Fruit fly (Drosophila melanogaster): ENCODE measurements around the gene Fum1.

Fum1 gene

DNA sequence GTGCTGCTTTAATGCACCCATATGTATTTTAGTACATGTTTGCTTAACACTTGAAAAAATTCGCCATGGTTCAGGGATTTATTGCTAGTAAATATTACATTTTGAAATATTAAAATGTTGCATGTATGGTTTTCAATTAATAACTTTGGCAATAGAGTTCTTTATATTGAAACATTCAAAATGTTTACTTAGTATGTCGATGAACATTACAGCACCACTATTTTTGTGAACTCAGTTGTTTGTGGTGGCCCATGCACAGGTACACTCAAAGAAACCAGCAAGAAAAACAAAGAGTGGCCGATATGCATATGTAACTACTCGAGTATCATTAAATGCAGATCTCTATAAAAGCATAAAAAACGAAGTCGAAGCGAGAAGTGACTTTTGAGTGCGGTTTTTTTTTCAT is 23.8 kb downstream of the Fum1 start:
- TF ChIP-seq fd96Ca (GFP tag; IDR thresholded peaks at IDR 0.05), result peak; percentile 66; the same call in 2 of the 3 replicates
- TF ChIP-seq CG13204 (GFP tag; optimal IDR thresholded peaks at IDR 0.05), result peak; percentile 54
- peak; percentile 74 for TF ChIP-seq CG34367 (tag; optimal IDR thresholded peaks at IDR 0.05)
- no peak for TF ChIP-seq EcR (GFP tag; optimal IDR thresholded peaks at IDR 0.05)
- TF ChIP-seq Snoo (tag; optimal IDR thresholded peaks at IDR 0.05), result peak; percentile 9
- peak; percentile 51 for TF ChIP-seq rn (GFP tag; IDR thresholded peaks at IDR 0.05)
- peak; percentile 88 for TF ChIP-seq CG4496 (GFP tag; IDR thresholded peaks at IDR 0.05)
- TF ChIP-seq CG15710 (tag; optimal IDR thresholded peaks at IDR 0.05), result peak; percentile 78
- peak; percentile 80 for TF ChIP-seq CG8301 (tag; optimal IDR thresholded peaks at IDR 0.05)
- 0 out of 2 replicates have a peak, but pooled peaks have one; percentile 45 for TF ChIP-seq CG10348 (GFP tag; IDR thresholded peaks at IDR 0.05)
- TF ChIP-seq Ets98B (GFP tag; IDR thresholded peaks at IDR 0.05), result peak; percentile 78
- peak; percentile 74 for TF ChIP-seq CG17806 (tag; optimal IDR thresholded peaks at IDR 0.05)
- TF ChIP-seq CG14655 (GFP tag; optimal IDR thresholded peaks at IDR 0.05), result peak; percentile 82
- TF ChIP-seq CG9948 (tag; optimal IDR thresholded peaks at IDR 0.05), result peak; percentile 74
- TF ChIP-seq Pif1A (GFP tag; optimal IDR thresholded peaks at IDR 0.05), result peak; percentile 74
- peak; percentile 43 for TF ChIP-seq D1 (tag; optimal IDR thresholded peaks at IDR 0.05)
- peak; percentile 83 for TF ChIP-seq CG32121 (GFP tag; IDR thresholded peaks at IDR 0.05)
- TF ChIP-seq Pif1B (GFP tag; optimal IDR thresholded peaks at IDR 0.05), result peak; percentile 67
- TF ChIP-seq CG12605 (GFP tag; IDR thresholded peaks at IDR 0.05), result peak; percentile 53; the same call in 1 of the 2 replicates
- TF ChIP-seq CG8159 (tag; optimal IDR thresholded peaks at IDR 0.05), result peak; percentile 83
- peak; percentile 33 for TF ChIP-seq gl (tag; optimal IDR thresholded peaks at IDR 0.05)

DNA sequence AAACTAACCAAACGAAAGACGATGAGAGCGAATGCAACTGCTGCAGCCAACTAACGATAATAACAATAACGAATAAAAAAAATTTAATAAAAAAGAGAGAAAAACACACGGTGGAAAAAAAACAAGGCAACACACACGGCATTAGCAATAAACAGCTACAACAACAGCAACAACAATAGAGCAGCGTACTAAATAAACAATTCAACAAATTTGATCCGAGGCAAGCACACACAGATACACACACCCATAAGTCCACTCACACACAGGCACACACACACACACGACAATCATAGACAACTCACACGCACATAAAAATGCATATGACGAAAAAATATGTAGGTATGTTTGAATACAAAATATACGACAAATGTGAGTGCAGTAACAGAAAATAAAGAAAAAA is 24.4 kb downstream of the Fum1 start:
- TF ChIP-seq CG17806 (tag; optimal IDR thresholded peaks at IDR 0.05) (no peak), rn (GFP tag; IDR thresholded peaks at IDR 0.05) (no peak), CG4496 (GFP tag; IDR thresholded peaks at IDR 0.05) (peak; percentile 67), fd96Ca (GFP tag; IDR thresholded peaks at IDR 0.05) (peak; percentile 31; the same call in 1 of the 3 replicates), CG12605 (GFP tag; IDR thresholded peaks at IDR 0.05) (peak; percentile 32; the same call in 1 of the 2 replicates), CG13204 (GFP tag; optimal IDR thresholded peaks at IDR 0.05) (no peak), CG32121 (GFP tag; IDR thresholded peaks at IDR 0.05) (peak; percentile 31; the same call in 1 of the 2 replicates)

DNA sequence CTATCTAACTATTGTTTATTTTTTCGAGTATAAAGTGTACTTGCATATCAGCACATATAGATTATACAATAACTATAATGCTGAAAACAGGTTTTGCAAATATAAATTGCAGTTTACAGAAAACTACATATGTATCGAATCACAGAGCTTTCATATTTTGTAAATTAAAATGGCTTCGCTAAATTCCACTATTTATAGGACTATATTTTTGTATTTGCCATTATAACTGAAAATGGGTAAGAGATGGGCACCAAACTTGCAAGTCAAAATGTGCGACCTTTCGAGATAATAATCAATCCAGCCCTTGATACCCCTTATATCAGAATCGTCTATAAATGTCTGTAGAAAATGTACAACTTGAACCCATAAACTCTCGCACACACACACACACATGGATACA is 25.0 kb downstream of the Fum1 start:
- TF ChIP-seq CG17806 (tag; optimal IDR thresholded peaks at IDR 0.05), result peak; percentile 6
- TF ChIP-seq CG15710 (tag; optimal IDR thresholded peaks at IDR 0.05), result peak; percentile 6
- TF ChIP-seq Pif1B (GFP tag; optimal IDR thresholded peaks at IDR 0.05), result no peak
- 0 out of 2 replicates have a peak, but pooled peaks have one; percentile 5 for TF ChIP-seq CG12605 (GFP tag; IDR thresholded peaks at IDR 0.05)
- TF ChIP-seq CG34367 (tag; optimal IDR thresholded peaks at IDR 0.05), result peak; percentile 14
- no peak for TF ChIP-seq Snoo (tag; optimal IDR thresholded peaks at IDR 0.05)
- peak; percentile 39 for TF ChIP-seq CG8159 (tag; optimal IDR thresholded peaks at IDR 0.05)
- TF ChIP-seq CG10348 (GFP tag; IDR thresholded peaks at IDR 0.05), result no peak
- peak; percentile 22 for TF ChIP-seq CG9948 (tag; optimal IDR thresholded peaks at IDR 0.05)
- TF ChIP-seq rn (GFP tag; IDR thresholded peaks at IDR 0.05), result no peak
- TF ChIP-seq CG8301 (tag; optimal IDR thresholded peaks at IDR 0.05), result peak; percentile 15
- no peak for TF ChIP-seq EcR (GFP tag; optimal IDR thresholded peaks at IDR 0.05)
- TF ChIP-seq gl (tag; optimal IDR thresholded peaks at IDR 0.05), result no peak
- no peak for TF ChIP-seq Ets98B (GFP tag; IDR thresholded peaks at IDR 0.05)
- TF ChIP-seq CG13204 (GFP tag; optimal IDR thresholded peaks at IDR 0.05), result no peak
- no peak for TF ChIP-seq Pif1A (GFP tag; optimal IDR thresholded peaks at IDR 0.05)
- TF ChIP-seq fd96Ca (GFP tag; IDR thresholded peaks at IDR 0.05), result no peak
- TF ChIP-seq D1 (tag; optimal IDR thresholded peaks at IDR 0.05), result no peak
- TF ChIP-seq CG32121 (GFP tag; IDR thresholded peaks at IDR 0.05), result no peak
- TF ChIP-seq CG14655 (GFP tag; optimal IDR thresholded peaks at IDR 0.05), result peak; percentile 64
- peak; percentile 38; the same call in 1 of the 3 replicates for TF ChIP-seq CG4496 (GFP tag; IDR thresholded peaks at IDR 0.05)

DNA sequence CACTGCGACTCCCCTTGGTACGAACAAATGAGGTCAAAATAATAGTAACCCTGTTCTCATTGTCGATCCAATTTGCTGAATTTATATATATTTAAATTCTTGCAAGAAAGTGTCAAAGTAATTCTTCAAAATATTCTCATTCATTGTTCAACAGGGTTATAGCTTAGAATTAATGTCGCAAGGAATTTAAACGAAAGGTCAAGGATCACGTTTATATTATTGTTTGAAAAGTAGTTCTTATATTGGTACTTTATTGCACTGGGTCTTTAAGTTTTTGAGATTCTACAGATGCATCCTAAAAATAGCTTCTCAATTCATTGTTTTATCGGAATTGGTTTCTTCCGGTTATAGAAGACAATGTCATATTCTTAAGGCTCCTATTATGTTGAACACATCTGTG is 25.7 kb downstream of the Fum1 start:
- TF ChIP-seq CG10348 (GFP tag; IDR thresholded peaks at IDR 0.05), result no peak
- TF ChIP-seq CG34367 (tag; optimal IDR thresholded peaks at IDR 0.05), result peak; percentile 33
- TF ChIP-seq Pif1B (GFP tag; optimal IDR thresholded peaks at IDR 0.05), result peak; percentile 16
- peak; percentile 52 for TF ChIP-seq CG9948 (tag; optimal IDR thresholded peaks at IDR 0.05)
- no peak for TF ChIP-seq D1 (tag; optimal IDR thresholded peaks at IDR 0.05)
- peak; percentile 63 for TF ChIP-seq CG8159 (tag; optimal IDR thresholded peaks at IDR 0.05)
- TF ChIP-seq rn (GFP tag; IDR thresholded peaks at IDR 0.05), result no peak
- TF ChIP-seq EcR (GFP tag; optimal IDR thresholded peaks at IDR 0.05), result no peak
- no peak for TF ChIP-seq fd96Ca (GFP tag; IDR thresholded peaks at IDR 0.05)
- no peak for TF ChIP-seq CG32121 (GFP tag; IDR thresholded peaks at IDR 0.05)
- TF ChIP-seq Ets98B (GFP tag; IDR thresholded peaks at IDR 0.05), result no peak
- TF ChIP-seq CG8301 (tag; optimal IDR thresholded peaks at IDR 0.05), result peak; percentile 49
- no peak for TF ChIP-seq CG12605 (GFP tag; IDR thresholded peaks at IDR 0.05)
- peak; percentile 53 for TF ChIP-seq CG15710 (tag; optimal IDR thresholded peaks at IDR 0.05)
- TF ChIP-seq gl (tag; optimal IDR thresholded peaks at IDR 0.05), result no peak
- TF ChIP-seq CG13204 (GFP tag; optimal IDR thresholded peaks at IDR 0.05), result no peak
- peak; percentile 51 for TF ChIP-seq Pif1A (GFP tag; optimal IDR thresholded peaks at IDR 0.05)
- no peak for TF ChIP-seq Snoo (tag; optimal IDR thresholded peaks at IDR 0.05)
- no peak for TF ChIP-seq CG4496 (GFP tag; IDR thresholded peaks at IDR 0.05)
- TF ChIP-seq CG17806 (tag; optimal IDR thresholded peaks at IDR 0.05), result peak; percentile 28
- peak; percentile 65 for TF ChIP-seq CG14655 (GFP tag; optimal IDR thresholded peaks at IDR 0.05)

DNA sequence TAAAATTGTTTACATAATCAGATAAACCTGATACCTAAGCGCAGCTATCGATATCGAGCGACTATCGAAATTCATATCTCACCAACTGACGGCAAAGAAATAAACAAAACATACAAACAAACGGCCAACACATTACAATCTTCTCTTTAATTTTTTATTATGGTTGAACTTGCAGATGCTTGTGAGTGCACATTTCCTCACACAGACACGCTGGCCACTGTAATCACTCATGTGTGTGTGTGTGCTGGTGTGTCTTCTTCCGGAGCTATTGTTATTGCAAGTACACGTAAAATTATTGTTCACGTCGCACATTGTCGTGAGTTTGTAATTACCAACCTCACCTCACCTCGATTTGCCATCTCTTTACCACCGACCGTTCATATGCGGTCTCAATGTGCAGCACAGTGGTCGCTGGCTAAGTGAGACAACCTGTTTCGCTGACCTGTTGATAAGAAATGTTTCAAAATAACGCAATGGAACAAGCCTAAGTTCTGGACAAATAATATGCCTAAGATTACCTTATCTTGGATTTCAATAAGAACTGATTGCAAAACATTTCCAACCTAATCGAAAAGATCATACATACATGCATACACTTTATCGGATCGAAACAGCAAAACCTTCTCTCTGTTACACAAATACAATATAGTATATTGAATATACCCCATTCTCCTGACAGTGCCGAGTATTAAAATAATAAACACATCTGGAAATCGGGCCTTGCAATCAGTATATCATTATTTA is 27.0 kb downstream of the Fum1 start:
- TF ChIP-seq CG8301 (tag; optimal IDR thresholded peaks at IDR 0.05) (peak; percentile 27), D1 (tag; optimal IDR thresholded peaks at IDR 0.05) (no peak), Pif1A (GFP tag; optimal IDR thresholded peaks at IDR 0.05) (peak; percentile 22), CG32121 (GFP tag; IDR thresholded peaks at IDR 0.05) (peak; percentile 30; the same call in 1 of the 2 replicates), gl (tag; optimal IDR thresholded peaks at IDR 0.05) (peak; percentile 3), CG13204 (GFP tag; optimal IDR thresholded peaks at IDR 0.05) (no peak), rn (GFP tag; IDR thresholded peaks at IDR 0.05) (no peak), EcR (GFP tag; optimal IDR thresholded peaks at IDR 0.05) (no peak), CG9948 (tag; optimal IDR thresholded peaks at IDR 0.05) (peak; percentile 23), CG14655 (GFP tag; optimal IDR thresholded peaks at IDR 0.05) (peak; percentile 65), CG12605 (GFP tag; IDR thresholded peaks at IDR 0.05) (no peak), CG17806 (tag; optimal IDR thresholded peaks at IDR 0.05) (peak; percentile 25), CG4496 (GFP tag; IDR thresholded peaks at IDR 0.05) (peak; percentile 49; the same call in 2 of the 3 replicates), CG15710 (tag; optimal IDR thresholded peaks at IDR 0.05) (peak; percentile 24), CG10348 (GFP tag; IDR thresholded peaks at IDR 0.05) (no peak), CG34367 (tag; optimal IDR thresholded peaks at IDR 0.05) (peak; percentile 16), fd96Ca (GFP tag; IDR thresholded peaks at IDR 0.05) (peak; percentile 60; the same call in 1 of the 3 replicates), Pif1B (GFP tag; optimal IDR thresholded peaks at IDR 0.05) (peak; percentile 28), CG8159 (tag; optimal IDR thresholded peaks at IDR 0.05) (peak; percentile 21), Ets98B (GFP tag; IDR thresholded peaks at IDR 0.05) (no peak), Snoo (tag; optimal IDR thresholded peaks at IDR 0.05) (peak; percentile 8)

Data from whole organism, pupa.